Worm (Caenorhabditis elegans) whole organism, L1 larva: ENCODE results near the gene eif-3.K.

ENCODE experiments used
- ama-1 ChIP-seq: fragments of 150-350 bp; optimal IDR thresholded peaks from 2 replicates; lab custom pipeline; 2014
- dpl-1 ChIP-seq, 3 experiments: fragments of 150-350 bp in 2 of 3; sonication (generic microtip) in 1 of 3; optimal IDR thresholded peaks; 2 replicates each; lab custom pipeline; 2014 to 2017; ENCODE audit warnings: missing biosample characterization in 3 of 3, missing genetic modification characterization in 3 of 3, missing genetic modification reagents in 3 of 3
- elt-3 ChIP-seq, 6 experiments: fragments of 150-350 bp in 1 of 6; sonication (generic microtip); optimal IDR thresholded peaks; 2 replicates each; lab custom pipeline; 2017 to 2018; ENCODE audit warnings: missing biosample characterization in 6 of 6, missing genetic modification characterization in 6 of 6, inconsistent platforms in 1 of 6
- jun-1 ChIP-seq: fragments of 150-350 bp; optimal IDR thresholded peaks from 2 replicates; lab custom pipeline; 2014; ENCODE audit warnings: missing biosample characterization, missing genetic modification reagents, missing genetic modification characterization
- rnt-1 ChIP-seq: sonication (generic microtip); optimal IDR thresholded peaks from 2 replicates; lab custom pipeline; 2016; ENCODE audit warnings: mild to moderate bottlenecking, missing genetic modification characterization, moderate library complexity, missing compliant biosample characterization
- snpc-4 ChIP-seq: fragments of 150-350 bp; optimal IDR thresholded peaks from 2 replicates; lab custom pipeline; 2014; ENCODE audit warnings: missing biosample characterization, missing genetic modification characterization
- unc-62 ChIP-seq: fragments of 150-350 bp; optimal IDR thresholded peaks from 2 replicates; lab custom pipeline; 2014; ENCODE audit warnings: missing biosample characterization, missing genetic modification reagents, missing genetic modification characterization
- ztf-11 ChIP-seq, 2 experiments: sonication (generic microtip); optimal IDR thresholded peaks; 2 replicates each; lab custom pipeline; 2016 to 2017; ENCODE audit warnings: missing genetic modification characterization in 2 of 2, missing biosample characterization in 1 of 2, missing compliant biosample characterization in 1 of 2

DNA sequence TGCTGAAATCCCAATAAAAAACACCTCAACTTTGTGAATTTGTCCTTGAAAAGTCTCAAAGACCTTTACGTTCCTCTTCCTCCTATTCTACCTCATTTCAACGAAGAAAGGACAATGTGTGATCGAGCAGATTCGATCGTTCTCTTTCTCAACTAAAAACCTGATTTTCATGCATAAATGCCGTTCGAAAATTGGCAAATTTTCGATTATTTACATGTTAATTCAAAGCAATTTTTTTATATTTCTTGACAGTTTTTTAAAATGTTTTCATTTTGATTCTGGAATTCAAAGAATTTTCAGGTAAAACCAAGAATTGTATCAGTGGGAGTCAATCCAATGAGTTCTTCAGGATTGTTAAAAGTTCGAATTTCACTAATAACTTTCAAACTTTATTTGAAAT lies 14.8 kb downstream of the eif-3.K start, which contains the start of gene lin-46:
- TF ChIP-seq unc-62 (no peak), snpc-4 (no peak), rnt-1 (no peak), elt-3 (tag; optimal IDR thresholded peaks at IDR 0.05; lab: Kevin White, UChicago) (no peak), dpl-1 (GFP tag; optimal IDR thresholded peaks at IDR 0.05; lab: Kevin White, UChicago) (no peak), ztf-11 (tag; optimal IDR thresholded peaks at IDR 0.05; lab: Kevin White, UChicago) (no peak), ama-1 (lab: Kevin White, UChicago) (no peak), jun-1 (tag; lab: Kevin White, UChicago) (no peak)
